Fruit fly (Drosophila melanogaster): Measurements from ENCODE around the gene CG13085.

DNA sequence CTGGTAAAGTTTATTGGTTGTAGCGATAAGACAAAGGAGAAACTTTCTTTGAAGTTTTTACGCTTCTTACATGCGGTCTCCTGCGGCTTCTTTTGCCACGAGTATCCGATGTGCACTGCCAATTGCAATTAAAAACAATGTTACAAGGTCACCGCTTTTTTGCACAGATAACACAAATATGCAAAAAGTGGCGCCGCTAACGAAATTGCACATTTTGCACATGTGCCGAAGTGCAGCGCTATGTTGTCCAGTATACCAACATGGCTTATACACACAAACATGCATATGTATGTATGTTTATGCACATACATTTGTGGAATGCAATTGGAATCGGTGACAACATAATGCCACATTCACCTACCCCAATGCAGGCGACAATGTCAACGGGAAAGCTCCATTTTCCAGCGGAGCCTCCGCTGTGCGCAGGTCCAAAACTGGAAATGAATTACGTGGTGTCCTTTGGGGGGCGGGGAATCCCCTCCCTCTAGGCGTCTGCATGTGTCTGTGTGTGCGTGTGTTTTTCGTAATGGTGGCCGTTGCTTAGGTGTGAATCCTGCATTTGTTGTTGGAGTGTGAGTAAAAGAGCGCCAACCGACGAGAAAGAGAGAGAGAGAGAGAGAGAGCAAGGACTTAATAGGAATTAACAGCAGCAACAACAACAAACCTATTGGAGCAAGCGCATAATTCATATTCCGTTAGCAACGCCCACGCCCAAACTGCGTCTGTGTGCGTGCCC lies 55.6 kb downstream of the CG13085 start:
- no peak for TF ChIP-seq dl (GFP tag; optimal IDR thresholded peaks at IDR 0.05; ENCODE audit: insufficient read depth in 1 of 2, partially characterized antibody in 2 of 2)
- no peak for TF ChIP-seq Sp1 (GFP tag; optimal IDR thresholded peaks at IDR 0.05)
- no peak for TF ChIP-seq br (GFP tag; optimal IDR thresholded peaks at IDR 0.05)
- TF ChIP-seq h (GFP tag; optimal IDR thresholded peaks at IDR 0.05), result no peak
- TF ChIP-seq GATAd (GFP tag; optimal IDR thresholded peaks at IDR 0.05), result no peak
- no peak for TF ChIP-seq dmrt93B (GFP tag; optimal IDR thresholded peaks at IDR 0.05)
- TF ChIP-seq ey (GFP tag; optimal IDR thresholded peaks at IDR 0.05), result no peak
- TF ChIP-seq tai (GFP tag; optimal IDR thresholded peaks at IDR 0.05), result no peak
